Worm (Caenorhabditis elegans): ENCODE results near the gene C27F2.7.

ce11 chrIII:5025136-5025629 lies 40.9 kb upstream of the C27F2.7 start:
- TF ChIP-seq ceh-9 (tag; optimal IDR thresholded peaks at IDR 0.05) (no peak), ama-1 (optimal IDR thresholded peaks at IDR 0.05) (peak; percentile 98)
